Worm (Caenorhabditis elegans) whole organism, midembryonic: ENCODE results near the gene F40G9.8.

ENCODE experiments used
- cog-1 ChIP-seq: sonication (generic microtip); optimal IDR thresholded peaks from 2 replicates; lab custom pipeline; 2016; ENCODE audit warnings: missing genetic modification characterization, missing compliant biosample characterization
- flt-1 ChIP-seq: fragments of 200-800 bp; sonication (Bioruptor generic); IDR thresholded peaks from 2 replicates; pipeline ENCODE4 v1.3.6; 2022; ENCODE audit warnings: missing genetic modification characterization, missing compliant biosample characterization
- klf-2 ChIP-seq: fragments of 200-800 bp; sonication (Bioruptor generic); conservative IDR thresholded peaks from 2 replicates; pipeline ENCODE4 v1.3.6; 2022; ENCODE audit warnings: missing genetic modification reagents, missing genetic modification characterization, missing compliant biosample characterization
- med-1 ChIP-seq: sonication (generic microtip); optimal IDR thresholded peaks from 2 replicates; lab custom pipeline; 2017; ENCODE audit warnings: missing genetic modification characterization, mild to moderate bottlenecking, missing compliant biosample characterization, antibody characterized with exemption, missing genetic modification reagents; ENCODE audit not compliant: insufficient read depth
- tab-1 ChIP-seq: fragments of 200-800 bp; sonication (Bioruptor generic); IDR thresholded peaks from 2 replicates; pipeline ENCODE4 v1.3.6; 2022; ENCODE audit warnings: missing genetic modification characterization, missing compliant biosample characterization
- ztf-23 ChIP-seq: fragments of 200-800 bp; sonication (Bioruptor generic); IDR thresholded peaks from 2 replicates; pipeline ENCODE4 v1.3.6; 2022; ENCODE audit warnings: missing genetic modification reagents, missing genetic modification characterization, missing compliant biosample characterization
- ztf-29 ChIP-seq: fragments of 200-800 bp; sonication (Bioruptor generic); IDR thresholded peaks from 2 replicates; pipeline ENCODE4 v1.3.6; 2022; ENCODE audit warnings: missing genetic modification reagents, missing genetic modification characterization, missing compliant biosample characterization

DNA sequence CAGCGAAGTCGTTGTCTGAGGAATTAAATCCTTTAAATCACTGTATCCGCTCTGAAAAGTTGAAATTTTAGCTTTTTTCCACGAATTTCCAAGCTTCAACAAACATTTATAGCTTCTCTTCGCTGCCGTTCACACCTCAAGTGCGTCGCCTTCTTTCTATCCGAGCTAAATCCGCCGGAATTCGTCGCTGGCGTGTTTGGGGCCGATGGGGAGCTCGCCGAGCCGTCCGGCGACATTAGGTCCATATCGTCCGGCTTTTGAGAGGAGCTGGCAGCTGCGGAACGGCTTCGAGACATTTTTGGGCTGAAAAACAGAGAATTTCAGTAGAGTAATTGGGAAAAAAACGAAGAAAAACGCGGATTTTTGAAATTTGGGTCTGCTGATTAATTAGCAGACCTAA lies 23.2 kb upstream of the F40G9.8 start, which contains the start of gene mxl-2:
- no peak for TF ChIP-seq klf-2 (GFP tag; lab: Robert Waterston, UW)
- no peak for TF ChIP-seq tab-1 (GFP tag; lab: Robert Waterston, UW)
- no peak for TF ChIP-seq med-1 (GFP tag; lab: Kevin White, UChicago)
- no peak for TF ChIP-seq ztf-23 (GFP tag; lab: Robert Waterston, UW)
- no peak for TF ChIP-seq cog-1 (tag; lab: Kevin White, UChicago)
- TF ChIP-seq flt-1 (GFP tag; lab: Robert Waterston, UW), result no peak
- no peak for TF ChIP-seq ztf-29 (GFP tag; lab: Robert Waterston, UW)
